Worm (Caenorhabditis elegans) whole organism, L4 larva: ENCODE results near the gene dmsr-8.

Source experiments
- dmd-6 ChIP-seq: fragments of 200-800 bp; sonication (Bioruptor generic); IDR thresholded peaks from 2 replicates; pipeline ENCODE4 v1.3.6; 2022; ENCODE audit warnings: missing genetic modification reagents, missing genetic modification characterization, missing compliant biosample characterization
- dpl-1 ChIP-seq: fragments of 150-350 bp; optimal IDR thresholded peaks from 2 replicates; lab custom pipeline; 2014; ENCODE audit warnings: missing biosample characterization, missing genetic modification reagents, missing genetic modification characterization
- fkh-10 ChIP-seq: fragments of 150-350 bp; optimal IDR thresholded peaks from 2 replicates; lab custom pipeline; 2014; ENCODE audit warnings: missing biosample characterization, missing genetic modification reagents, missing genetic modification characterization
- pqm-1 ChIP-seq: sonication (generic microtip); optimal IDR thresholded peaks from 2 replicates; lab custom pipeline; 2017; ENCODE audit warnings: missing biosample characterization, missing genetic modification characterization
- skn-1 ChIP-seq: fragments of 150-350 bp; optimal IDR thresholded peaks from 2 replicates; lab custom pipeline; 2014; ENCODE audit warnings: missing biosample characterization, missing genetic modification characterization
- unc-39 ChIP-seq: sonication (generic microtip); optimal IDR thresholded peaks from 2 replicates; lab custom pipeline; 2017; ENCODE audit warnings: missing biosample characterization, missing genetic modification characterization

ce11 chrV:10465478-10465877 lies 48.7 kb downstream of the dmsr-8 start:
- TF ChIP-seq unc-39 (tag; lab: Kevin White, UChicago) (no peak), fkh-10 (GFP tag; lab: Kevin White, UChicago) (no peak), pqm-1 (tag; lab: Kevin White, UChicago) (no peak), skn-1 (tag; lab: Kevin White, UChicago) (no peak), dmd-6 (GFP tag; lab: Robert Waterston, UW) (no peak), dpl-1 (GFP tag; lab: Kevin White, UChicago) (no peak)
